Worm (Caenorhabditis elegans) whole organism, L4 larva: Measurements from ENCODE around the gene nhr-213.
A peak's percentile ranks its signal among the peaks of the same experiment; 100 is the strongest.

Experiments used
- D1046.2 ChIP-seq: fragments of 200-800 bp; sonication (Bioruptor generic); IDR thresholded peaks from 2 replicates; pipeline ENCODE4 v1.3.6; 2022; ENCODE audit warnings: missing genetic modification characterization, missing compliant biosample characterization
- F10B5.3 ChIP-seq: sonication (generic microtip); optimal IDR thresholded peaks from 2 replicates; lab custom pipeline; 2016; ENCODE audit warnings: mild to moderate bottlenecking, missing genetic modification characterization, missing compliant biosample characterization
- F44E2.7 ChIP-seq: fragments of 200-800 bp; sonication (Bioruptor generic); IDR thresholded peaks from 2 replicates; pipeline ENCODE4 v2.1.2; 2022; ENCODE audit warnings: missing genetic modification characterization, missing compliant biosample characterization
- F49E8.2 ChIP-seq: sonication (generic microtip); optimal IDR thresholded peaks from 2 replicates; lab custom pipeline; 2016; ENCODE audit warnings: missing compliant biosample characterization, mild to moderate bottlenecking, missing genetic modification characterization, borderline replicate concordance
- ZK546.5 ChIP-seq, 2 experiments: sonication (generic microtip); optimal IDR thresholded peaks; 2 replicates each; lab custom pipeline; 2017; ENCODE audit warnings: missing biosample characterization in 2 of 2, missing genetic modification characterization in 2 of 2
- ama-1 ChIP-seq: fragments of 150-350 bp; optimal IDR thresholded peaks from 2 replicates; lab custom pipeline; 2014; ENCODE audit warnings: inconsistent platforms, mixed read lengths
- ceh-44 ChIP-seq: fragments of 200-800 bp; sonication (Bioruptor generic); IDR thresholded peaks from 2 replicates; pipeline ENCODE4 v1.3.6; 2022; ENCODE audit warnings: missing genetic modification reagents, missing genetic modification characterization, missing compliant biosample characterization
- ceh-62 ChIP-seq: sonication (generic microtip); optimal IDR thresholded peaks from 2 replicates; lab custom pipeline; 2017; ENCODE audit warnings: missing biosample characterization, missing genetic modification characterization
- cey-2 ChIP-seq: sonication (generic microtip); optimal IDR thresholded peaks from 3 replicates; lab custom pipeline; 2017; ENCODE audit warnings: missing genetic modification characterization, mild to moderate bottlenecking, missing compliant biosample characterization, antibody characterized with exemption, borderline replicate concordance; ENCODE audit not compliant: insufficient read depth
- ctbp-1 ChIP-seq: fragments of 200-800 bp; sonication (Bioruptor generic); IDR thresholded peaks from 2 replicates; pipeline ENCODE4 v1.3.6; 2022; ENCODE audit warnings: missing genetic modification reagents, missing genetic modification characterization, missing compliant biosample characterization
- daf-16 ChIP-seq, 3 experiments: sonication (generic microtip); optimal IDR thresholded peaks; 2 replicates each; lab custom pipeline; 2016 to 2017; ENCODE audit warnings: missing genetic modification characterization in 3 of 3, missing genetic modification reagents in 3 of 3, mild to moderate bottlenecking in 2 of 3, missing compliant biosample characterization in 2 of 3, missing biosample characterization in 1 of 3, moderate library complexity in 1 of 3
- dmd-6 ChIP-seq: fragments of 200-800 bp; sonication (Bioruptor generic); IDR thresholded peaks from 2 replicates; pipeline ENCODE4 v1.3.6; 2022; ENCODE audit warnings: missing genetic modification reagents, missing genetic modification characterization, missing compliant biosample characterization
- dmd-8 ChIP-seq: fragments of 200-800 bp; sonication (Bioruptor generic); IDR thresholded peaks from 2 replicates; pipeline ENCODE4 v1.3.6; 2022; ENCODE audit warnings: missing genetic modification characterization, missing compliant biosample characterization
- duxl-1 ChIP-seq: sonication (generic microtip); optimal IDR thresholded peaks from 2 replicates; lab custom pipeline; 2016; ENCODE audit warnings: mild to moderate bottlenecking, missing genetic modification characterization, moderate library complexity, missing compliant biosample characterization; ENCODE audit not compliant: poor library complexity
- fos-1 ChIP-seq: fragments of 150-350 bp; optimal IDR thresholded peaks from 2 replicates; lab custom pipeline; 2014; ENCODE audit warnings: missing biosample characterization, missing genetic modification characterization
- hlh-11 ChIP-seq: fragments of 200-800 bp; sonication (Bioruptor generic); optimal IDR thresholded peaks from 2 replicates; lab custom pipeline; 2018; ENCODE audit warnings: mild to moderate bottlenecking, missing genetic modification characterization, missing compliant biosample characterization
- hlh-30 ChIP-seq: sonication (generic microtip); optimal IDR thresholded peaks from 2 replicates; lab custom pipeline; 2017; ENCODE audit warnings: antibody characterized with exemption, mild to moderate bottlenecking, missing genetic modification characterization, missing compliant biosample characterization; ENCODE audit not compliant: insufficient read depth
- hmg-1.1 ChIP-seq: fragments of 200-800 bp; sonication (Bioruptor generic); IDR thresholded peaks from 2 replicates; pipeline ENCODE4 v1.3.6; 2022; ENCODE audit warnings: missing genetic modification reagents, missing genetic modification characterization, missing compliant biosample characterization
- lin-1 ChIP-seq: fragments of 200-800 bp; sonication (Bioruptor generic); IDR thresholded peaks from 2 replicates; pipeline ENCODE4 v1.3.6; 2022; ENCODE audit warnings: missing genetic modification reagents, missing genetic modification characterization, missing compliant biosample characterization
- lin-39 ChIP-seq: fragments of 150-350 bp; optimal IDR thresholded peaks from 2 replicates; lab custom pipeline; 2014; ENCODE audit warnings: missing biosample characterization, missing genetic modification reagents, missing genetic modification characterization
- madf-5 ChIP-seq, 2 experiments: fragments of 200-800 bp; sonication (Bioruptor generic); IDR thresholded peaks; 2 replicates each; pipeline ENCODE4 v1.3.6; 2022; ENCODE audit warnings: missing compliant biosample characterization in 2 of 2, missing genetic modification characterization in 2 of 2
- mdt-29 ChIP-seq: fragments of 200-800 bp; sonication (Bioruptor generic); IDR thresholded peaks from 2 replicates; pipeline ENCODE4 v1.3.6; 2022; ENCODE audit warnings: missing genetic modification reagents, missing genetic modification characterization, missing compliant biosample characterization
- mxl-3 ChIP-seq: fragments of 200-800 bp; sonication (Bioruptor generic); optimal IDR thresholded peaks from 2 replicates; lab custom pipeline; 2018; ENCODE audit warnings: mild to moderate bottlenecking, missing genetic modification characterization, missing compliant biosample characterization
- nhr-237 ChIP-seq: sonication (generic microtip); optimal IDR thresholded peaks from 2 replicates; lab custom pipeline; 2017; ENCODE audit warnings: missing biosample characterization, missing genetic modification characterization
- nhr-28 ChIP-seq: fragments of 150-350 bp; optimal IDR thresholded peaks from 2 replicates; lab custom pipeline; 2014; ENCODE audit warnings: missing biosample characterization, missing genetic modification characterization
- pqm-1 ChIP-seq: sonication (generic microtip); optimal IDR thresholded peaks from 2 replicates; lab custom pipeline; 2017; ENCODE audit warnings: missing biosample characterization, missing genetic modification characterization
- set-16 ChIP-seq: fragments of 200-800 bp; sonication (Bioruptor generic); IDR thresholded peaks from 2 replicates; pipeline ENCODE4 v1.3.6; 2022; ENCODE audit warnings: missing genetic modification reagents, missing genetic modification characterization, missing compliant biosample characterization
- unc-130 ChIP-seq: sonication (generic microtip); optimal IDR thresholded peaks from 2 replicates; lab custom pipeline; 2016; ENCODE audit warnings: missing genetic modification reagents, missing genetic modification characterization, missing compliant biosample characterization
- unc-62 ChIP-seq, 3 experiments: fragments of 150-350 bp in 1 of 3; sonication (generic microtip); optimal IDR thresholded peaks in 2 of 3; peaks in 1 of 3; 1 replicate in 1 of 3; 2 replicates in 2 of 3; lab custom pipeline; 2014 to 2017; ENCODE audit warnings: missing biosample characterization in 3 of 3, missing genetic modification characterization in 3 of 3, missing genetic modification reagents in 3 of 3, missing genotype in 1 of 3
- vab-7 ChIP-seq: fragments of 200-800 bp; sonication (Bioruptor generic); IDR thresholded peaks from 2 replicates; pipeline ENCODE4 v1.3.6; 2022; ENCODE audit warnings: missing genetic modification reagents, missing genetic modification characterization, missing compliant biosample characterization
- zag-1 ChIP-seq: fragments of 150-350 bp; optimal IDR thresholded peaks from 2 replicates; lab custom pipeline; 2014; ENCODE audit warnings: missing biosample characterization, missing genetic modification characterization
- zfp-2 ChIP-seq: sonication (generic microtip); optimal IDR thresholded peaks from 2 replicates; lab custom pipeline; 2016; ENCODE audit warnings: mild to moderate bottlenecking, missing genetic modification characterization, missing compliant biosample characterization
- zip-11 ChIP-seq: fragments of 200-800 bp; sonication (Bioruptor generic); IDR thresholded peaks from 2 replicates; pipeline ENCODE4 v1.3.6; 2022; ENCODE audit warnings: missing genetic modification characterization, missing compliant biosample characterization
- ztf-7 ChIP-seq: fragments of 150-350 bp; optimal IDR thresholded peaks from 2 replicates; lab custom pipeline; 2014; ENCODE audit warnings: missing biosample characterization, missing genetic modification characterization

Gene nhr-213

DNA sequence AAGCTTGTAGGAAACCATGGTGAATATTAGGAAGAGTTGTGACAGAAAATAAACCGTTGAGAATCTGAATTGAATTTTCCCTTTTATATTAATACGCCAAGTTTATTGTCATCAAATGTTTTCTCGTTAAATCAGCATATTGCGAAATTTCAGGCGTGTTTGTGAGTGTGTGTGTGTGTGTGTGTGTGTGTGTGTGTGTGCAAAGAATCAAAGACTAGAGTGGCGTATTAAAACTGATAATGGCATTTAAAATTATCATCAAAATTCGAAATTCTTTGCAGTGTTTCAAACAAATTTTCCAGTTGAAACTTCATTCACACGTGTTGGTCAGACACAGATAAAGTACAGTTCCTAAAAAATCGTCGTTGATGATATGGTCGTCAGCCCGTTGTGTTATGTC lies 19.3 kb upstream of the nhr-213 start, which contains the start of gene gst-38:
Gene gst-38, minus strand, starts transcription at position 152 of the 400 bp plus-strand sequence.
- TF ChIP-seq dmd-6 (GFP tag; lab: Robert Waterston, UW) (peak; percentile 85), daf-16 (GFP tag; optimal IDR thresholded peaks at IDR 0.05; lab: Kevin White, UChicago) (no peak), daf-16 (tag; optimal IDR thresholded peaks at IDR 0.05; lab: Kevin White, UChicago) (peak; percentile 79), unc-130 (GFP tag; lab: Kevin White, UChicago) (no peak), hmg-1.1 (no peak), pqm-1 (tag; lab: Kevin White, UChicago) (peak; percentile 72), cey-2 (no peak), ama-1 (no peak), ctbp-1 (GFP tag; lab: Robert Waterston, UW) (no peak), lin-1 (GFP tag; lab: Robert Waterston, UW) (0 out of 2 replicates have a peak, but pooled peaks have one; percentile 18), hlh-11 (tag; lab: Kevin White, UChicago) (peak; percentile 32), mxl-3 (GFP tag; lab: Kevin White, UChicago) (peak; percentile 51), nhr-28 (tag; lab: Kevin White, UChicago) (peak; percentile 71)
- TF ChIP-seq, all 104 proteins: peak for 7

- TF ChIP-seq duxl-1, result no peak
- peak in 1 of 2 experiments; percentile 92 for TF ChIP-seq unc-62 (GFP tag; optimal IDR thresholded peaks at IDR 0.05 in 1 of 2; lab: Kevin White, UChicago)
- no peak for TF ChIP-seq unc-62 (tag; optimal IDR thresholded peaks at IDR 0.05; lab: Kevin White, UChicago)
- TF ChIP-seq, all 104 proteins: peak for 1
Measured at ce11 chrV:15915307-15915706, 18.7 kb upstream of the nhr-213 start.

ce11 chrV:15914774-15915173 lies 18.2 kb upstream of the nhr-213 start:
- TF ChIP-seq set-16 (GFP tag; lab: Robert Waterston, UW) (peak; percentile 57), dmd-8 (GFP tag; lab: Robert Waterston, UW) (0 out of 2 replicates have a peak, but pooled peaks have one; percentile 23), duxl-1 (no peak)

- TF ChIP-seq vab-7 (GFP tag; lab: Robert Waterston, UW) (no peak), ztf-7 (tag; lab: Kevin White, UChicago) (no peak), F44E2.7 (no peak), zip-11 (GFP tag; lab: Robert Waterston, UW) (no peak), hlh-30 (tag; lab: Kevin White, UChicago) (no peak), duxl-1 (no peak), ceh-62 (tag; lab: Kevin White, UChicago) (no peak), lin-39 (tag; lab: Kevin White, UChicago) (no peak), fos-1 (tag; lab: Kevin White, UChicago) (no peak), D1046.2 (GFP tag; lab: Robert Waterston, UW) (no peak), F49E8.2 (no peak), nhr-237 (no peak), F10B5.3 (no peak)
Measured at ce11 chrV:15913714-15914113, 17.1 kb upstream of the nhr-213 start, which contains the start of gene F35E8.7. Gene F35E8.7, plus strand, starts transcription at chrV:15914014.

- TF ChIP-seq set-16 (GFP tag; lab: Robert Waterston, UW), result peak; percentile 58
- TF ChIP-seq zip-11 (GFP tag; lab: Robert Waterston, UW), result no peak
Measured at ce11 chrV:15912677-15913076, 16.1 kb upstream of the nhr-213 start.

DNA sequence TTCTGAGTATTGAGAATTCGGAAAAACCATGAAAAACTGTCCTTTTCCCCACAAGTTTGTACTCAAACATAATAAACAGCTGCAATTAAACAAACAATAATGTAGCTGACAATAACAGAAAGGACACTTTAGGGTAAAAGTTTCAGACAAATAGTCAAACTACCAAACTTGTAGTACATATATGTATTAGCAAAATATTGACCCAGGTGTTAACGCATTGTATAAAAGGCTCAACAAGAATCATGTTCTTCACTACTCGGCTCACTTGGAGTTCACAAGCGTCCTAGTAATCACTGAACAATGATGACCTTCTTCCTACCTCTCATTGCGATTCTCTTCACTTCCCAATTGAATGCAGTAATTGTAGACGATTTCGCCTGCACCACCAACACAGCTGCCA lies 15.3 kb upstream of the nhr-213 start, which contains the start of gene F35E8.6:
Gene F35E8.6, plus strand, starts transcription at position 301 of the 400 bp plus-strand sequence.
- TF ChIP-seq zag-1 (no peak), ceh-44 (GFP tag; lab: Robert Waterston, UW) (no peak), mdt-29 (GFP tag; lab: Robert Waterston, UW) (no peak), madf-5 (GFP tag; IDR thresholded peaks at IDR 0.05; lab: Robert Waterston, UW) (no peak), zfp-2 (no peak), ZK546.5 (tag; optimal IDR thresholded peaks at IDR 0.05; lab: Kevin White, UChicago) (no peak), ceh-62 (tag; lab: Kevin White, UChicago) (no peak), hlh-11 (tag; lab: Kevin White, UChicago) (no peak)
